Worm (Caenorhabditis elegans) whole organism, late embryonic: ENCODE data around the gene sul-1.

Experiments used
- ceh-24 ChIP-seq: sonication (generic microtip); optimal IDR thresholded peaks from 2 replicates; lab custom pipeline; 2016; ENCODE audit warnings: mild to moderate bottlenecking, missing genetic modification characterization, missing compliant biosample characterization
- ceh-30 ChIP-seq: fragments of 150-350 bp; optimal IDR thresholded peaks from 2 replicates; lab custom pipeline; 2014; ENCODE audit warnings: missing biosample characterization, missing genetic modification characterization
- ceh-34 ChIP-seq: sonication (generic microtip); optimal IDR thresholded peaks from 2 replicates; lab custom pipeline; 2016; ENCODE audit warnings: mild to moderate bottlenecking, missing genetic modification characterization, missing compliant biosample characterization
- dve-1 ChIP-seq: sonication (generic microtip); optimal IDR thresholded peaks from 2 replicates; lab custom pipeline; 2017; ENCODE audit warnings: antibody characterized with exemption, mild to moderate bottlenecking, missing genetic modification characterization, missing compliant biosample characterization
- elt-2 ChIP-seq: sonication (generic microtip); optimal IDR thresholded peaks from 2 replicates; lab custom pipeline; 2016; ENCODE audit warnings: missing genetic modification reagents, missing genetic modification characterization, missing compliant biosample characterization
- hlh-30 ChIP-seq: sonication (generic microtip); optimal IDR thresholded peaks from 2 replicates; lab custom pipeline; 2017; ENCODE audit warnings: antibody characterized with exemption, missing genetic modification characterization, missing compliant biosample characterization; ENCODE audit not compliant: insufficient read depth
- npax-4 ChIP-seq: sonication (generic microtip); optimal IDR thresholded peaks from 2 replicates; lab custom pipeline; 2016; ENCODE audit warnings: missing genetic modification characterization, missing compliant biosample characterization
- unc-86 ChIP-seq: sonication (generic microtip); optimal IDR thresholded peaks from 2 replicates; lab custom pipeline; 2016; ENCODE audit warnings: missing genetic modification characterization, missing compliant biosample characterization

Gene sul-1

ce11 chrX:3218040-3218795 lies 52.5 kb downstream of the sul-1 start:
- TF ChIP-seq elt-2 (tag; lab: Kevin White, UChicago) (peak; percentile 82), hlh-30 (no peak), dve-1 (no peak), ceh-24 (tag; lab: Kevin White, UChicago) (no peak), npax-4 (tag; lab: Kevin White, UChicago) (no peak), ceh-30 (tag; lab: Kevin White, UChicago) (no peak), unc-86 (tag; lab: Kevin White, UChicago) (no peak), ceh-34 (tag; lab: Kevin White, UChicago) (no peak)
- TF ChIP-seq, all 69 proteins: peak for 1
